Fruit fly (Drosophila melanogaster) whole organism, embryonic: ENCODE measurements around the gene Tango5.

Source experiments
- ATbp ChIP-seq: fragments of 200-800 bp; sonication (Bioruptor generic); optimal IDR thresholded peaks from 2 replicates; lab custom pipeline; 2017; ENCODE audit warnings: missing biosample characterization, mild to moderate bottlenecking, missing genetic modification characterization, missing genetic modification reagents
- Abd-B ChIP-seq: fragments of 200-800 bp; sonication (Bioruptor generic); optimal IDR thresholded peaks from 2 replicates; lab custom pipeline; 2018; ENCODE audit warnings: missing biosample characterization, mild to moderate bottlenecking, missing genetic modification characterization, moderate library complexity
- Antp ChIP-seq: fragments of 200-800 bp; sonication (Bioruptor generic); optimal IDR thresholded peaks from 3 replicates; lab custom pipeline; 2016; ENCODE audit warnings: missing biosample characterization, missing genetic modification characterization
- Asciz ChIP-seq: fragments of 200-800 bp; sonication (Bioruptor generic); optimal IDR thresholded peaks from 2 replicates; lab custom pipeline; 2017; ENCODE audit warnings: missing biosample characterization, mild to moderate bottlenecking, missing genetic modification characterization, missing genetic modification reagents
- CG12299 ChIP-seq: fragments of 200-800 bp; sonication (Bioruptor generic); optimal IDR thresholded peaks from 2 replicates; lab custom pipeline; 2018; ENCODE audit warnings: missing biosample characterization, mild to moderate bottlenecking, missing genetic modification characterization
- CG12942 ChIP-seq: fragments of 200-800 bp; sonication (Bioruptor generic); optimal IDR thresholded peaks from 3 replicates; lab custom pipeline; 2016; ENCODE audit warnings: missing biosample characterization, missing genetic modification characterization
- CG13775 ChIP-seq: fragments of 200-800 bp; sonication (Bioruptor generic); optimal IDR thresholded peaks from 3 replicates; lab custom pipeline; 2017; ENCODE audit warnings: missing biosample characterization, mild to moderate bottlenecking, missing genetic modification characterization
- CG14667 ChIP-seq: fragments of 200-800 bp; sonication (Bioruptor generic); IDR thresholded peaks from 2 replicates; pipeline ENCODE4 v1.3.6; 2022; ENCODE audit warnings: missing biosample characterization, missing genetic modification characterization
- CG15073 ChIP-seq: fragments of 200-800 bp; sonication (Bioruptor generic); optimal IDR thresholded peaks from 2 replicates; lab custom pipeline; 2016; ENCODE audit warnings: missing biosample characterization, missing genetic modification characterization
- CG15269 ChIP-seq: fragments of 200-800 bp; sonication (Bioruptor generic); optimal IDR thresholded peaks from 2 replicates; lab custom pipeline; 2018; ENCODE audit warnings: missing biosample characterization, mild to moderate bottlenecking, missing genetic modification characterization, moderate library complexity
- CG17186 ChIP-seq: fragments of 200-800 bp; sonication (Bioruptor generic); optimal IDR thresholded peaks from 3 replicates; lab custom pipeline; 2017; ENCODE audit warnings: missing biosample characterization, missing genetic modification reagents, missing genetic modification characterization
- CG17612 ChIP-seq: fragments of 200-800 bp; sonication (Bioruptor generic); IDR thresholded peaks from 2 replicates; pipeline ENCODE4 v1.3.6; 2022; ENCODE audit warnings: missing biosample characterization, missing genetic modification characterization
- CG18011 ChIP-seq: fragments of 200-800 bp; sonication (Bioruptor generic); optimal IDR thresholded peaks from 2 replicates; lab custom pipeline; 2017; ENCODE audit warnings: missing biosample characterization, missing genetic modification characterization, mild to moderate bottlenecking, moderate library complexity, missing genotype
- CG4360 ChIP-seq: fragments of 200-800 bp; sonication (Bioruptor generic); IDR thresholded peaks from 2 replicates; pipeline ENCODE4 v1.3.6; 2022; ENCODE audit warnings: missing biosample characterization, missing genetic modification characterization
- CG6765 ChIP-seq: fragments of 200-800 bp; sonication (Bioruptor generic); optimal IDR thresholded peaks from 3 replicates; lab custom pipeline; 2017; ENCODE audit warnings: missing biosample characterization, mild to moderate bottlenecking, missing genetic modification characterization
- CG7556 ChIP-seq: fragments of 200-800 bp; sonication (Bioruptor generic); optimal IDR thresholded peaks from 2 replicates; lab custom pipeline; 2017; ENCODE audit warnings: missing biosample characterization, mild to moderate bottlenecking, missing genetic modification characterization
- CG8290 ChIP-seq, 3 experiments: fragments of 200-800 bp; sonication (Bioruptor generic); optimal IDR thresholded peaks; 2 replicates each; lab custom pipeline; 2016 to 2019; ENCODE audit warnings: missing biosample characterization in 3 of 3, missing genetic modification characterization in 3 of 3, mild to moderate bottlenecking in 2 of 3, moderate library complexity in 1 of 3
- CG8359 ChIP-seq: fragments of 200-800 bp; sonication (Bioruptor generic); optimal IDR thresholded peaks from 2 replicates; lab custom pipeline; 2017; ENCODE audit warnings: missing biosample characterization, mild to moderate bottlenecking, missing genetic modification characterization, borderline replicate concordance
- CG9727 ChIP-seq: fragments of 200-800 bp; sonication (Bioruptor generic); optimal IDR thresholded peaks from 3 replicates; lab custom pipeline; 2017; ENCODE audit warnings: missing biosample characterization, mild to moderate bottlenecking, missing genetic modification characterization
- Dfd ChIP-seq, 2 experiments: fragments of >200 bp; optimal IDR thresholded peaks; 2 replicates each; lab custom pipeline; 2017; ENCODE audit warnings: missing biosample characterization in 2 of 2, missing genetic modification characterization in 2 of 2
- Dip3 ChIP-seq: fragments of 200-800 bp; sonication (Bioruptor generic); optimal IDR thresholded peaks from 3 replicates; lab custom pipeline; 2016; ENCODE audit warnings: missing biosample characterization, missing genetic modification characterization
- E2f2 ChIP-seq: fragments of 200-800 bp; sonication (Bioruptor generic); IDR thresholded peaks from 2 replicates; pipeline ENCODE4 v1.3.6; 2022; ENCODE audit warnings: missing biosample characterization, missing genetic modification characterization
- Eip74EF ChIP-seq, 2 experiments: fragments of 200-800 bp in 1 of 2; fragments of >200 bp in 1 of 2; sonication (Bioruptor generic) in 1 of 2; optimal IDR thresholded peaks; 2 replicates each; lab custom pipeline; 2017 to 2019; ENCODE audit warnings: missing biosample characterization in 2 of 2, missing genetic modification characterization in 2 of 2, mild to moderate bottlenecking in 1 of 2, moderate library complexity in 1 of 2
- Fer1 ChIP-seq: fragments of 200-800 bp; sonication (Bioruptor generic); optimal IDR thresholded peaks from 2 replicates; lab custom pipeline; 2017; ENCODE audit warnings: missing biosample characterization, mild to moderate bottlenecking, missing genetic modification characterization
- Fer2 ChIP-seq: fragments of 200-800 bp; sonication (Bioruptor generic); optimal IDR thresholded peaks from 2 replicates; lab custom pipeline; 2018; ENCODE audit warnings: missing biosample characterization, mild to moderate bottlenecking, missing genetic modification characterization, moderate library complexity
- Fer3 ChIP-seq: fragments of 200-800 bp; sonication (Bioruptor generic); optimal IDR thresholded peaks from 2 replicates; lab custom pipeline; 2018; ENCODE audit warnings: missing biosample characterization, mild to moderate bottlenecking, missing genetic modification characterization, moderate library complexity
- H2.0 ChIP-seq: fragments of 200-800 bp; sonication (Bioruptor generic); IDR thresholded peaks from 2 replicates; pipeline ENCODE4 v1.3.6; 2022; ENCODE audit warnings: missing biosample characterization, missing genetic modification characterization
- Hr78 ChIP-seq, 2 experiments: fragments of 200-800 bp in 1 of 2; fragments of >200 bp in 1 of 2; sonication (Bioruptor generic) in 1 of 2; optimal IDR thresholded peaks; 2 replicates each; lab custom pipeline; 2017 to 2019; ENCODE audit warnings: missing biosample characterization in 2 of 2, missing genetic modification characterization in 2 of 2, mild to moderate bottlenecking in 1 of 2, moderate library complexity in 1 of 2
- Oaz ChIP-seq: fragments of 200-800 bp; sonication (Bioruptor generic); IDR thresholded peaks from 2 replicates; pipeline ENCODE4 v1.3.6; 2022; ENCODE audit warnings: missing biosample characterization, missing genetic modification characterization
- Opbp ChIP-seq: fragments of 200-800 bp; sonication (Bioruptor generic); IDR thresholded peaks from 3 replicates; pipeline ENCODE4 v1.3.6; 2022; ENCODE audit warnings: missing biosample characterization, missing genetic modification characterization; ENCODE audit not compliant: partially characterized antibody
- Side ChIP-seq: fragments of 200-800 bp; sonication (Bioruptor generic); optimal IDR thresholded peaks from 2 replicates; lab custom pipeline; 2016; ENCODE audit warnings: missing biosample characterization, missing genetic modification characterization
- bbx ChIP-seq: fragments of 200-800 bp; sonication (Bioruptor generic); IDR thresholded peaks from 2 replicates; pipeline ENCODE4 v1.3.6; 2022; ENCODE audit warnings: missing biosample characterization, missing genetic modification characterization; ENCODE audit not compliant: partially characterized antibody
- crp ChIP-seq, 2 experiments: fragments of 200-800 bp; sonication (Bioruptor generic); optimal IDR thresholded peaks; 2 replicates in 1 of 2; 3 replicates in 1 of 2; lab custom pipeline; 2017; ENCODE audit warnings: missing biosample characterization in 2 of 2, missing genetic modification characterization in 2 of 2, mild to moderate bottlenecking in 1 of 2, moderate library complexity in 1 of 2
- cwo ChIP-seq: fragments of 200-800 bp; sonication (Bioruptor generic); optimal IDR thresholded peaks from 3 replicates; lab custom pipeline; 2017; ENCODE audit warnings: missing biosample characterization, missing genetic modification characterization, mild to moderate bottlenecking, moderate library complexity, missing genetic modification reagents
- dpn ChIP-seq, 2 experiments: fragments of 200-800 bp; sonication (Bioruptor generic); optimal IDR thresholded peaks; 3 replicates each; lab custom pipeline; 2016; ENCODE audit warnings: missing biosample characterization in 2 of 2, missing genetic modification characterization in 2 of 2
- gcm2 ChIP-seq: fragments of 200-800 bp; sonication (Bioruptor generic); optimal IDR thresholded peaks from 2 replicates; lab custom pipeline; 2016; ENCODE audit warnings: missing biosample characterization, missing genetic modification characterization
- jing ChIP-seq: fragments of 200-800 bp; sonication (Bioruptor generic); optimal IDR thresholded peaks from 2 replicates; lab custom pipeline; 2018; ENCODE audit warnings: missing biosample characterization, mild to moderate bottlenecking, missing genetic modification characterization
- ken ChIP-seq: fragments of 200-800 bp; sonication (Bioruptor generic); IDR thresholded peaks from 3 replicates; pipeline ENCODE4 v1.3.6; 2022; ENCODE audit warnings: missing biosample characterization, missing genetic modification characterization
- nerfin-1 ChIP-seq: fragments of 200-800 bp; sonication (Bioruptor generic); optimal IDR thresholded peaks from 3 replicates; lab custom pipeline; 2019; ENCODE audit warnings: missing biosample characterization, mild to moderate bottlenecking, missing genetic modification characterization, moderate library complexity
- nmo ChIP-seq: fragments of 200-800 bp; sonication (Bioruptor generic); optimal IDR thresholded peaks from 2 replicates; lab custom pipeline; 2018; ENCODE audit warnings: missing biosample characterization, mild to moderate bottlenecking, missing genetic modification characterization, moderate library complexity
- pho ChIP-seq: fragments of 200-800 bp; sonication (Bioruptor generic); optimal IDR thresholded peaks from 2 replicates; lab custom pipeline; 2016; ENCODE audit warnings: missing biosample characterization, missing genetic modification characterization
- phol ChIP-seq: fragments of 200-800 bp; sonication (Bioruptor generic); optimal IDR thresholded peaks from 3 replicates; lab custom pipeline; 2018; ENCODE audit warnings: missing biosample characterization, mild to moderate bottlenecking, missing genetic modification characterization, moderate library complexity
- pita ChIP-seq: fragments of 200-800 bp; sonication (Bioruptor generic); optimal IDR thresholded peaks from 2 replicates; lab custom pipeline; 2017; ENCODE audit warnings: missing biosample characterization, mild to moderate bottlenecking, missing genetic modification characterization
- sens ChIP-seq: fragments of 200-800 bp; sonication (Bioruptor generic); peaks from one replicate; lab custom pipeline; 2016; ENCODE audit warnings: missing biosample characterization, missing genetic modification characterization
- sob ChIP-seq: fragments of 200-800 bp; sonication (Bioruptor generic); IDR thresholded peaks from 2 replicates; pipeline ENCODE4 v1.3.6; 2022; ENCODE audit warnings: missing biosample characterization, missing genetic modification characterization
- sr ChIP-seq: fragments of 200-800 bp; sonication (Bioruptor generic); IDR thresholded peaks from 3 replicates; pipeline ENCODE4 v1.3.6; 2022; ENCODE audit warnings: missing biosample characterization, missing genetic modification characterization
- stc ChIP-seq: fragments of 200-800 bp; sonication (Bioruptor generic); IDR thresholded peaks from 2 replicates; pipeline ENCODE4 v1.3.6; 2022; ENCODE audit warnings: missing biosample characterization, missing genetic modification characterization
- sug ChIP-seq: fragments of 200-800 bp; optimal IDR thresholded peaks from 2 replicates; lab custom pipeline; 2019; ENCODE audit warnings: missing biosample characterization, mild to moderate bottlenecking, missing genetic modification characterization, moderate library complexity

Tango5 gene

dm6 chrX:10767350-10768005 is 3.3 kb upstream of the Tango5 start (continued):
- TF ChIP-seq sob (GFP tag; lab: Robert Waterston, UW) = peak; percentile 60
- no peak for TF ChIP-seq pita (GFP tag; lab: Kevin White, UChicago)
- no peak for TF ChIP-seq CG8290 (GFP tag; optimal IDR thresholded peaks at IDR 0.05; lab: Kevin White, UChicago)
- peak in 1 of 2 experiments; percentile 84 for TF ChIP-seq CG8290 (tag; optimal IDR thresholded peaks at IDR 0.05; lab: Kevin White, UChicago)
- peak; percentile 36 for TF ChIP-seq CG12942 (GFP tag; lab: Kevin White, UChicago)
- TF ChIP-seq Oaz = no peak
- no peak for TF ChIP-seq CG14667 (GFP tag; lab: Robert Waterston, UW)
- TF ChIP-seq Opbp (GFP tag; lab: Robert Waterston, UW) = no peak
- peak; percentile 31 for TF ChIP-seq Fer2 (tag; lab: Kevin White, UChicago)
- TF ChIP-seq dpn (GFP tag; optimal IDR thresholded peaks at IDR 0.05; lab: Kevin White, UChicago) = peak; percentile 55 to 67
- TF ChIP-seq ATbp (GFP tag; lab: Kevin White, UChicago) = peak; percentile 67
- no peak for TF ChIP-seq CG17186
- peak; percentile 32 for TF ChIP-seq nmo
- TF ChIP-seq Fer3 (tag; lab: Kevin White, UChicago) = peak; percentile 58
- peak; percentile 75 for TF ChIP-seq Side (GFP tag; lab: Kevin White, UChicago)
- TF ChIP-seq gcm2 (GFP tag; lab: Kevin White, UChicago) = no peak
- TF ChIP-seq Eip74EF (GFP tag; optimal IDR thresholded peaks at IDR 0.05; lab: Kevin White, UChicago) = no peak
- TF ChIP-seq ken (GFP tag; lab: Robert Waterston, UW) = peak; percentile 42; the same call in 1 of the 3 replicates
- TF ChIP-seq Dip3 (GFP tag; lab: Kevin White, UChicago) = peak; percentile 45
- TF ChIP-seq CG7556 (GFP tag; lab: Kevin White, UChicago) = peak; percentile 21
- peak; percentile 33; the same call in 1 of the 2 replicates for TF ChIP-seq E2f2
- peak; percentile 31; the same call in 1 of the 2 replicates for TF ChIP-seq H2.0 (GFP tag; lab: Robert Waterston, UW)
- no peak for TF ChIP-seq jing
- TF ChIP-seq cwo (GFP tag; lab: Kevin White, UChicago) = peak; percentile 27
- peak; percentile 95 for TF ChIP-seq CG4360 (GFP tag; lab: Robert Waterston, UW)
- TF ChIP-seq Asciz (GFP tag; lab: Kevin White, UChicago) = no peak
- TF ChIP-seq crp (GFP tag; optimal IDR thresholded peaks at IDR 0.05; lab: Kevin White, UChicago) = peak in 1 of 2 experiments; percentile 73
- peak; percentile 46 for TF ChIP-seq phol (tag; lab: Kevin White, UChicago)
- no peak for TF ChIP-seq CG18011
- TF ChIP-seq pho (GFP tag; lab: Kevin White, UChicago) = peak; percentile 78
- peak; percentile 54 for TF ChIP-seq CG12299 (tag; lab: Kevin White, UChicago)
- TF ChIP-seq CG17612 (GFP tag; lab: Robert Waterston, UW) = no peak
- TF ChIP-seq CG15073 = no peak
- no peak for TF ChIP-seq Dfd (GFP tag; optimal IDR thresholded peaks at IDR 0.05; lab: Kevin White, UChicago)
- TF ChIP-seq sr (GFP tag; lab: Robert Waterston, UW) = 0 out of 3 replicates have a peak, but pooled peaks have one; percentile 33
- peak; percentile 71 for TF ChIP-seq CG6765 (GFP tag; lab: Kevin White, UChicago)
- peak; percentile 78 for TF ChIP-seq Antp (GFP tag; lab: Kevin White, UChicago)
- TF ChIP-seq Hr78 (GFP tag; optimal IDR thresholded peaks at IDR 0.05; lab: Kevin White, UChicago) = no peak
- TF ChIP-seq sug (tag; lab: Kevin White, UChicago) = peak; percentile 70
- peak; percentile 75 for TF ChIP-seq sens (GFP tag; lab: Kevin White, UChicago)
- peak; percentile 58 for TF ChIP-seq CG9727 (GFP tag; lab: Kevin White, UChicago)
- peak; percentile 44 for TF ChIP-seq CG13775 (GFP tag; lab: Kevin White, UChicago)
- TF ChIP-seq CG8359 (GFP tag; lab: Kevin White, UChicago) = peak; percentile 23
- TF ChIP-seq nerfin-1 (tag; lab: Kevin White, UChicago) = no peak
- peak; percentile 67 for TF ChIP-seq CG15269
- no peak for TF ChIP-seq Abd-B (GFP tag; lab: Kevin White, UChicago)
- no peak for TF ChIP-seq bbx
- TF ChIP-seq stc (GFP tag; lab: Robert Waterston, UW) = 0 out of 2 replicates have a peak, but pooled peaks have one; percentile 5
- peak; percentile 73 for TF ChIP-seq Fer1 (GFP tag; lab: Kevin White, UChicago)
